Fruit fly (Drosophila melanogaster) whole organism, embryonic: ENCODE results near the gene ND-SGDH.

Experiments used
- Bgb ChIP-seq: fragments of 200-800 bp; sonication (Bioruptor generic); IDR thresholded peaks from 2 replicates; pipeline ENCODE4 v1.3.6; 2022; ENCODE audit warnings: missing biosample characterization, missing genetic modification characterization; ENCODE audit not compliant: partially characterized antibody
- Blimp-1 ChIP-seq: fragments of 200-800 bp; sonication (Bioruptor generic); optimal IDR thresholded peaks from 3 replicates; lab custom pipeline; 2018; ENCODE audit warnings: missing biosample characterization, missing genetic modification characterization, mild to moderate bottlenecking, moderate library complexity, missing genetic modification reagents
- C15 ChIP-seq: fragments of 200-800 bp; sonication (Bioruptor generic); IDR thresholded peaks from 3 replicates; pipeline ENCODE4 v1.3.6; 2022; ENCODE audit warnings: missing biosample characterization, missing genetic modification characterization
- CG10654 ChIP-seq: fragments of 200-800 bp; sonication (Bioruptor generic); optimal IDR thresholded peaks from 2 replicates; lab custom pipeline; 2016; ENCODE audit warnings: missing biosample characterization, missing genetic modification characterization
- CG11696 ChIP-seq: fragments of 200-800 bp; sonication (Bioruptor generic); IDR thresholded peaks from 2 replicates; pipeline ENCODE4 v1.3.6; 2022; ENCODE audit warnings: missing biosample characterization, missing genetic modification characterization
- CG12219 ChIP-seq: fragments of 200-800 bp; sonication (Bioruptor generic); optimal IDR thresholded peaks from 3 replicates; lab custom pipeline; 2018; ENCODE audit warnings: missing biosample characterization, mild to moderate bottlenecking, missing genetic modification characterization
- CG12659 ChIP-seq: fragments of 200-800 bp; sonication (Bioruptor generic); optimal IDR thresholded peaks from 3 replicates; lab custom pipeline; 2017; ENCODE audit warnings: mild to moderate bottlenecking, missing biosample characterization, missing genetic modification reagents, missing genetic modification characterization
- CG13296 ChIP-seq: fragments of 200-800 bp; sonication (Bioruptor generic); optimal IDR thresholded peaks from 3 replicates; lab custom pipeline; 2018; ENCODE audit warnings: missing biosample characterization, mild to moderate bottlenecking, missing genetic modification characterization
- CG15479 ChIP-seq: fragments of 200-800 bp; sonication (Bioruptor generic); optimal IDR thresholded peaks from 3 replicates; lab custom pipeline; 2019; ENCODE audit warnings: missing biosample characterization, mild to moderate bottlenecking, missing genetic modification characterization, moderate library complexity
- CG17328 ChIP-seq: fragments of 200-800 bp; sonication (Bioruptor generic); IDR thresholded peaks from 2 replicates; pipeline ENCODE4 v1.3.6; 2022; ENCODE audit warnings: missing biosample characterization, missing genetic modification characterization
- CG17359 ChIP-seq: fragments of 200-800 bp; sonication (Bioruptor generic); optimal IDR thresholded peaks from 3 replicates; lab custom pipeline; 2018; ENCODE audit warnings: missing biosample characterization, mild to moderate bottlenecking, missing genetic modification characterization, moderate library complexity
- CG2129 ChIP-seq: fragments of 200-800 bp; sonication (Bioruptor generic); IDR thresholded peaks from 2 replicates; pipeline ENCODE4 v1.3.6; 2022; ENCODE audit warnings: missing biosample characterization, missing genetic modification characterization; ENCODE audit not compliant: partially characterized antibody
- CG3995 ChIP-seq: fragments of 200-800 bp; sonication (Bioruptor generic); optimal IDR thresholded peaks from 3 replicates; lab custom pipeline; 2016; ENCODE audit warnings: missing biosample characterization, missing genetic modification characterization
- CG4360 ChIP-seq: fragments of 200-800 bp; sonication (Bioruptor generic); IDR thresholded peaks from 2 replicates; pipeline ENCODE4 v1.3.6; 2022; ENCODE audit warnings: missing biosample characterization, missing genetic modification characterization
- CG4820 ChIP-seq: fragments of 200-800 bp; sonication (Bioruptor generic); optimal IDR thresholded peaks from 3 replicates; lab custom pipeline; 2016; ENCODE audit warnings: missing biosample characterization, missing genetic modification characterization
- CG9609 ChIP-seq: fragments of 200-800 bp; sonication (Bioruptor generic); optimal IDR thresholded peaks from 3 replicates; lab custom pipeline; 2016; ENCODE audit warnings: missing biosample characterization, missing genetic modification characterization
- CG9727 ChIP-seq: fragments of 200-800 bp; sonication (Bioruptor generic); optimal IDR thresholded peaks from 3 replicates; lab custom pipeline; 2017; ENCODE audit warnings: missing biosample characterization, mild to moderate bottlenecking, missing genetic modification characterization
- CG9932 ChIP-seq: fragments of 200-800 bp; sonication (Bioruptor generic); IDR thresholded peaks from 2 replicates; pipeline ENCODE4 v1.3.6; 2022; ENCODE audit warnings: missing biosample characterization, missing genetic modification characterization
- Doc2 ChIP-seq: fragments of 200-800 bp; sonication (Bioruptor generic); IDR thresholded peaks from 2 replicates; pipeline ENCODE4 v1.3.6; 2022; ENCODE audit warnings: missing biosample characterization, missing genetic modification characterization
- E2f2 ChIP-seq: fragments of 200-800 bp; sonication (Bioruptor generic); IDR thresholded peaks from 2 replicates; pipeline ENCODE4 v1.3.6; 2022; ENCODE audit warnings: missing biosample characterization, missing genetic modification characterization
- Hey ChIP-seq: fragments of 200-800 bp; sonication (Bioruptor generic); optimal IDR thresholded peaks from 3 replicates; lab custom pipeline; 2018; ENCODE audit warnings: missing biosample characterization, mild to moderate bottlenecking, missing genetic modification characterization
- HmgZ ChIP-seq: fragments of 200-800 bp; sonication (Bioruptor generic); optimal IDR thresholded peaks from 2 replicates; lab custom pipeline; 2018; ENCODE audit warnings: missing biosample characterization, mild to moderate bottlenecking, missing genetic modification characterization
- Hmr ChIP-seq: fragments of 200-800 bp; sonication (Bioruptor generic); optimal IDR thresholded peaks from 3 replicates; lab custom pipeline; 2017; ENCODE audit warnings: mild to moderate bottlenecking, missing biosample characterization, missing genetic modification reagents, missing genetic modification characterization
- Hmx ChIP-seq: fragments of 200-800 bp; sonication (Bioruptor generic); optimal IDR thresholded peaks from 2 replicates; lab custom pipeline; 2016; ENCODE audit warnings: missing biosample characterization, missing genetic modification characterization
- Lim3 ChIP-seq: fragments of 200-800 bp; sonication (Bioruptor generic); IDR thresholded peaks from 2 replicates; pipeline ENCODE4 v1.3.6; 2022; ENCODE audit warnings: missing biosample characterization, missing genetic modification characterization
- Max ChIP-seq: fragments of 200-800 bp; sonication (Bioruptor generic); optimal IDR thresholded peaks from 2 replicates; lab custom pipeline; 2016; ENCODE audit warnings: missing biosample characterization, mild to moderate bottlenecking, missing genetic modification characterization
- Med ChIP-seq: fragments of 200-800 bp; sonication (Bioruptor generic); peaks from one replicate; lab custom pipeline; 2016; ENCODE audit warnings: missing biosample characterization, missing genetic modification characterization, mild to moderate bottlenecking, inconsistent platforms, moderate library complexity
- Rx ChIP-seq: fragments of 200-800 bp; sonication (Bioruptor generic); IDR thresholded peaks from 2 replicates; pipeline ENCODE4 v1.3.6; 2022; ENCODE audit warnings: missing biosample characterization, missing genetic modification characterization
- Six4 ChIP-seq: fragments of 200-800 bp; sonication (Bioruptor generic); optimal IDR thresholded peaks from 2 replicates; lab custom pipeline; 2016; ENCODE audit warnings: missing biosample characterization, missing genetic modification characterization
- ab ChIP-seq: fragments of 200-800 bp; sonication (Bioruptor generic); optimal IDR thresholded peaks from 2 replicates; lab custom pipeline; 2016; ENCODE audit warnings: missing biosample characterization, missing genetic modification characterization
- bsh ChIP-seq, 2 experiments: fragments of 200-800 bp; sonication (Bioruptor generic); optimal IDR thresholded peaks; 2 replicates each; lab custom pipeline; 2017 to 2018; ENCODE audit warnings: mild to moderate bottlenecking in 2 of 2, missing biosample characterization in 2 of 2, missing genetic modification characterization in 2 of 2, moderate library complexity in 1 of 2
- crc ChIP-seq: fragments of 200-800 bp; sonication (Bioruptor generic); optimal IDR thresholded peaks from 2 replicates; lab custom pipeline; 2016; ENCODE audit warnings: missing biosample characterization, missing genetic modification characterization
- da ChIP-seq: fragments of 200-800 bp; sonication (Bioruptor generic); optimal IDR thresholded peaks from 2 replicates; lab custom pipeline; 2016; ENCODE audit warnings: missing biosample characterization, missing genetic modification characterization
- dan ChIP-seq: fragments of 200-800 bp; sonication (Bioruptor generic); IDR thresholded peaks from 2 replicates; pipeline ENCODE4 v1.3.6; 2022; ENCODE audit warnings: missing biosample characterization, missing genetic modification characterization
- danr ChIP-seq: fragments of 200-800 bp; sonication (Bioruptor generic); IDR thresholded peaks from 2 replicates; pipeline ENCODE4 v1.3.6; 2022; ENCODE audit warnings: missing biosample characterization, missing genetic modification characterization
- dysf ChIP-seq: fragments of 200-800 bp; sonication (Bioruptor generic); IDR thresholded peaks from 3 replicates; pipeline ENCODE4 v1.3.6; 2022; ENCODE audit warnings: missing biosample characterization, missing genetic modification characterization
- fd102C ChIP-seq: fragments of 200-800 bp; sonication (Bioruptor generic); optimal IDR thresholded peaks from 2 replicates; lab custom pipeline; 2018; ENCODE audit warnings: missing biosample characterization, mild to moderate bottlenecking, missing genetic modification characterization, moderate library complexity
- fd3F ChIP-seq: fragments of 200-800 bp; sonication (Bioruptor generic); optimal IDR thresholded peaks from 2 replicates; lab custom pipeline; 2018; ENCODE audit warnings: missing biosample characterization, mild to moderate bottlenecking, missing genetic modification characterization, moderate library complexity
- fd96Cb ChIP-seq: fragments of 200-800 bp; sonication (Bioruptor generic); optimal IDR thresholded peaks from 2 replicates; lab custom pipeline; 2018; ENCODE audit warnings: missing biosample characterization, mild to moderate bottlenecking, missing genetic modification characterization, moderate library complexity
- gcm2 ChIP-seq: fragments of 200-800 bp; sonication (Bioruptor generic); optimal IDR thresholded peaks from 2 replicates; lab custom pipeline; 2016; ENCODE audit warnings: missing biosample characterization, missing genetic modification characterization
- gro ChIP-seq: fragments of 200-800 bp; sonication (Bioruptor generic); optimal IDR thresholded peaks from 2 replicates; lab custom pipeline; 2016; ENCODE audit warnings: missing biosample characterization, missing genetic modification characterization
- insv ChIP-seq, 2 experiments: fragments of 200-800 bp; sonication (Bioruptor generic); optimal IDR thresholded peaks; 3 replicates each; lab custom pipeline; 2016 to 2018; ENCODE audit warnings: missing biosample characterization in 2 of 2, missing genetic modification characterization in 2 of 2
- inv ChIP-seq: fragments of 200-800 bp; sonication (Bioruptor generic); IDR thresholded peaks from 2 replicates; pipeline ENCODE4 v1.3.6; 2022; ENCODE audit warnings: missing biosample characterization, missing genetic modification characterization; ENCODE audit not compliant: partially characterized antibody
- peb ChIP-seq: fragments of 200-800 bp; sonication (Bioruptor generic); IDR thresholded peaks from 2 replicates; pipeline ENCODE4 v1.3.6; 2022; ENCODE audit warnings: missing biosample characterization, missing genetic modification characterization
- pho ChIP-seq: fragments of 200-800 bp; sonication (Bioruptor generic); optimal IDR thresholded peaks from 2 replicates; lab custom pipeline; 2016; ENCODE audit warnings: missing biosample characterization, missing genetic modification characterization
- ro ChIP-seq: fragments of 200-800 bp; sonication (Bioruptor generic); IDR thresholded peaks from 2 replicates; pipeline ENCODE4 v1.3.6; 2022; ENCODE audit warnings: missing biosample characterization, missing genetic modification characterization
- seq ChIP-seq: fragments of 200-800 bp; sonication (Bioruptor generic); IDR thresholded peaks from 2 replicates; pipeline ENCODE4 v1.3.6; 2022; ENCODE audit warnings: missing biosample characterization, missing genetic modification characterization
- sna ChIP-seq: fragments of 200-800 bp; sonication (Bioruptor generic); IDR thresholded peaks from 2 replicates; pipeline ENCODE4 v1.3.6; 2022; ENCODE audit warnings: missing biosample characterization, missing genetic modification characterization; ENCODE audit not compliant: partially characterized antibody
- tna ChIP-seq: fragments of 200-800 bp; sonication (Bioruptor generic); IDR thresholded peaks from 2 replicates; pipeline ENCODE4 v1.3.6; 2022; ENCODE audit warnings: missing biosample characterization, missing genetic modification characterization; ENCODE audit not compliant: partially characterized antibody
- toy ChIP-seq: fragments of 200-800 bp; sonication (Bioruptor generic); IDR thresholded peaks from 2 replicates; pipeline ENCODE4 v1.3.6; 2022; ENCODE audit warnings: missing biosample characterization, missing genetic modification characterization
- unc-4 ChIP-seq: fragments of 200-800 bp; sonication (Bioruptor generic); IDR thresholded peaks from 2 replicates; pipeline ENCODE4 v1.3.6; 2022; ENCODE audit warnings: missing biosample characterization, missing genetic modification characterization; ENCODE audit not compliant: partially characterized antibody

ND-SGDH gene

dm6 chr3L:12119875-12120485, 18.4 kb downstream of the ND-SGDH start, which contains the start of gene CG11560 (continued):
- TF ChIP-seq peb (GFP tag; lab: Robert Waterston, UW) (no peak), Max (no peak), Lim3 (no peak), bsh (GFP tag; optimal IDR thresholded peaks at IDR 0.05; lab: Kevin White, UChicago) (no peak), CG4360 (GFP tag; lab: Robert Waterston, UW) (no peak), sna (peak; percentile 55; the same call in 1 of the 2 replicates), CG17359 (peak; percentile 83), CG15479 (no peak), CG17328 (no peak), CG3995 (GFP tag; lab: Kevin White, UChicago) (no peak), insv (GFP tag; optimal IDR thresholded peaks at IDR 0.05; lab: Kevin White, UChicago) (no peak), crc (GFP tag; lab: Kevin White, UChicago) (no peak), Six4 (GFP tag; lab: Kevin White, UChicago) (no peak), unc-4 (GFP tag; lab: Robert Waterston, UW) (peak; percentile 73), pho (no peak), CG9932 (GFP tag; lab: Robert Waterston, UW) (no peak), CG9609 (GFP tag; lab: Kevin White, UChicago) (no peak), Med (GFP tag; lab: Kevin White, UChicago) (peak; percentile 76), da (GFP tag; lab: Kevin White, UChicago) (no peak), Blimp-1 (GFP tag; lab: Kevin White, UChicago) (no peak), fd102C (no peak), ro (GFP tag; lab: Robert Waterston, UW) (no peak), HmgZ (tag; lab: Kevin White, UChicago) (peak; percentile 16), CG10654 (GFP tag; lab: Kevin White, UChicago) (no peak), Hey (tag; lab: Kevin White, UChicago) (no peak), ab (GFP tag; lab: Kevin White, UChicago) (no peak), Rx (GFP tag; lab: Robert Waterston, UW) (no peak), CG12219 (GFP tag; lab: Kevin White, UChicago) (no peak), tna (GFP tag; lab: Robert Waterston, UW) (0 out of 2 replicates have a peak, but pooled peaks have one; percentile 25), E2f2 (peak; percentile 75), Hmr (no peak), danr (no peak), inv (GFP tag; lab: Robert Waterston, UW) (peak; percentile 50; the same call in 1 of the 2 replicates), gcm2 (no peak), CG9727 (GFP tag; lab: Kevin White, UChicago) (no peak), CG12659 (GFP tag; lab: Kevin White, UChicago) (peak; percentile 42), CG2129 (GFP tag; lab: Robert Waterston, UW) (peak; percentile 42), seq (GFP tag; lab: Robert Waterston, UW) (no peak), CG11696 (GFP tag; lab: Robert Waterston, UW) (no peak), Doc2 (no peak), dan (GFP tag; lab: Robert Waterston, UW) (no peak), dysf (GFP tag; lab: Robert Waterston, UW) (no peak), CG4820 (GFP tag; lab: Kevin White, UChicago) (no peak), fd3F (no peak), fd96Cb (tag; lab: Kevin White, UChicago) (no peak), CG13296 (GFP tag; lab: Kevin White, UChicago) (no peak), Bgb (GFP tag; lab: Robert Waterston, UW) (peak; percentile 67), Hmx (GFP tag; lab: Kevin White, UChicago) (no peak), gro (GFP tag; lab: Kevin White, UChicago) (no peak), toy (GFP tag; lab: Robert Waterston, UW) (no peak), C15 (no peak)
